Worm (Caenorhabditis elegans) whole organism, young adult: ENCODE measurements around the gene K07D4.6.

Source experiments
- egrh-3 ChIP-seq: fragments of 200-800 bp; sonication (Bioruptor generic); IDR thresholded peaks from 2 replicates; pipeline ENCODE4 v1.3.6; 2022; ENCODE audit warnings: missing genetic modification reagents, missing genetic modification characterization, missing compliant biosample characterization
- pbrm-1 ChIP-seq: fragments of 200-800 bp; sonication (Bioruptor generic); IDR thresholded peaks from 2 replicates; pipeline ENCODE4 v1.3.6; 2022; ENCODE audit warnings: missing genetic modification reagents, missing genetic modification characterization, missing compliant biosample characterization

The K07D4.6 gene

DNA sequence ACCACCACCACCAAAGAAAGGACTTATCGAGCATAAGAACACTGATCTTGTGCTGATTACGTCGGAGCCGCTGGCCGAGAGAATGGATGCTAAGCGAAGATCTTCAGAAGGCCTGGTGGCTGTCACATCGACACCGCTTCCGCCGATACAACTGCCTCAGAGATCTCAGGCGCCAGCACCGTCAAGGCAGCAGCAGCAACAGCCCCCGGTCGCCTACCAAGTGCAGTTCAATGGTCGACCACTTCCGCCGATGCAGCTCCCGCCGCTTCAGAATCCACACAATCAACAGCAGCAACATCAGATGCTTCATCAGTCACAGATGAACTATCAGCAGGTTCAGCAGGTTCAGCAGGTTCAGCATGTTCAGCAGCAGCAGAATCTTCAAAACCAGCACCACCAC, 51.5 kb downstream of the K07D4.6 start:
- TF ChIP-seq egrh-3 (GFP tag; lab: Robert Waterston, UW) (peak; percentile 57; the same call in 1 of the 2 replicates), pbrm-1 (no peak)
